Worm (Caenorhabditis elegans) whole organism, midembryonic: ENCODE data around the gene nlt-1.

Source experiments
- T22C8.4 ChIP-seq: fragments of 200-800 bp; sonication (Bioruptor generic); IDR thresholded peaks from 2 replicates; pipeline ENCODE4 v1.3.6; 2022; ENCODE audit warnings: missing genetic modification characterization, missing compliant biosample characterization
- cog-1 ChIP-seq: sonication (generic microtip); optimal IDR thresholded peaks from 2 replicates; lab custom pipeline; 2016; ENCODE audit warnings: missing genetic modification characterization, missing compliant biosample characterization
- klf-2 ChIP-seq: fragments of 200-800 bp; sonication (Bioruptor generic); conservative IDR thresholded peaks from 2 replicates; pipeline ENCODE4 v1.3.6; 2022; ENCODE audit warnings: missing genetic modification reagents, missing genetic modification characterization, missing compliant biosample characterization
- ref-1 ChIP-seq: fragments of 200-800 bp; sonication (Bioruptor generic); conservative IDR thresholded peaks from 2 replicates; pipeline ENCODE4 v1.3.6; 2022; ENCODE audit warnings: missing genetic modification reagents, missing genetic modification characterization, missing compliant biosample characterization
- ztf-23 ChIP-seq: fragments of 200-800 bp; sonication (Bioruptor generic); IDR thresholded peaks from 2 replicates; pipeline ENCODE4 v1.3.6; 2022; ENCODE audit warnings: missing genetic modification reagents, missing genetic modification characterization, missing compliant biosample characterization
- ztf-29 ChIP-seq: fragments of 200-800 bp; sonication (Bioruptor generic); IDR thresholded peaks from 2 replicates; pipeline ENCODE4 v1.3.6; 2022; ENCODE audit warnings: missing genetic modification reagents, missing genetic modification characterization, missing compliant biosample characterization

DNA sequence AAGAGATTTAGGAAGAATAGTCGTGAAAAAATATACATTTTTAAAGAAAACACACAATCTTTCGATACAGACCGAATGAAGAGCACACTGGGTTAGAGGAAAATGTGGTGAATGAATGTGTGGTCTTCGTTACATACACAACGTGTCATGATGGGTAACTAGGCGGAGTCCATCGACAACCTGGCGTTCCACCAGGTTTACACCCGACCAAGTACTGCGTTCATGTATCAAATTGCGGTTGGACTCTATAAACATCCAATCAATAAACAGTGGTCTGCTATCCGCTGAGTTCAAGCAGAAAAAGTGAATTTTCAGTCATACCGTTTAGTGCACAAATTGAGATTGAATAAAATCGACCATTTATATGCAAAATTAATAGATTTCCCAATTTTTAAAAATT is 19.2 kb downstream of the nlt-1 start, which contains the start of gene sdz-38:
- no peak for TF ChIP-seq cog-1
- no peak for TF ChIP-seq ztf-23 (GFP tag; lab: Robert Waterston, UW)
- TF ChIP-seq klf-2 (GFP tag; lab: Robert Waterston, UW), result no peak
- TF ChIP-seq ztf-29 (GFP tag; lab: Robert Waterston, UW), result no peak
- TF ChIP-seq ref-1, result no peak
- no peak for TF ChIP-seq T22C8.4 (GFP tag; lab: Robert Waterston, UW)
